Fruit fly (Drosophila melanogaster) S2 (cell line): ENCODE results near the gene Cyp4c3.

Experiments
- CG8478 ChIP-seq: fragments of >200 bp; optimal IDR thresholded peaks from 2 replicates; lab custom pipeline; 2018
- CTCF ChIP-seq, 2 experiments: fragments of >200 bp; optimal IDR thresholded peaks; 2 replicates each; lab custom pipeline; 2018

dm6 chr3R:30878105-30878504, 15.7 kb upstream of the Cyp4c3 start:
- TF ChIP-seq CTCF (optimal IDR thresholded peaks at IDR 0.05; lab: Kevin White, UChicago) = no peak
- no peak for TF ChIP-seq CG8478 (lab: Kevin White, UChicago)
